Fruit fly (Drosophila melanogaster): ENCODE measurements around the gene Nasp.

- TF ChIP-seq Abd-B (GFP tag; optimal IDR thresholded peaks at IDR 0.05) (no peak), pan (optimal IDR thresholded peaks at IDR 0.05) (no peak), Hr78 (GFP tag; optimal IDR thresholded peaks at IDR 0.05) (no peak), dl (GFP tag; optimal IDR thresholded peaks at IDR 0.05; ENCODE audit: insufficient read depth in 1 of 2, partially characterized antibody in 2 of 2) (no peak), CrebA (GFP tag; optimal IDR thresholded peaks at IDR 0.05; ENCODE audit: borderline replicate concordance) (peak; percentile 10)
Measured at dm6 chr3R:8747871-8748775, 525 bp downstream of the Nasp start.

Measured in whole organism, wandering third instar larva.